Worm (Caenorhabditis elegans) whole organism, late embryonic: ENCODE data around the gene nhr-79.

ENCODE experiments used
- ceh-9 ChIP-seq: sonication (generic microtip); optimal IDR thresholded peaks from 2 replicates; lab custom pipeline; 2016; ENCODE audit warnings: mild to moderate bottlenecking, missing genetic modification characterization, inconsistent platforms, missing compliant biosample characterization
- eyg-1 ChIP-seq: sonication (generic microtip); optimal IDR thresholded peaks from 2 replicates; lab custom pipeline; 2016; ENCODE audit warnings: missing genotype, missing genetic modification characterization, missing compliant biosample characterization
- fkh-6 ChIP-seq: sonication (generic microtip); optimal IDR thresholded peaks from 2 replicates; lab custom pipeline; 2016; ENCODE audit warnings: missing genetic modification characterization, missing compliant biosample characterization
- hlh-30 ChIP-seq: sonication (generic microtip); optimal IDR thresholded peaks from 2 replicates; lab custom pipeline; 2017; ENCODE audit warnings: antibody characterized with exemption, missing genetic modification characterization, missing compliant biosample characterization; ENCODE audit not compliant: insufficient read depth

- TF ChIP-seq ceh-9 (tag; lab: Kevin White, UChicago) (no peak), eyg-1 (tag; lab: Kevin White, UChicago) (no peak), hlh-30 (tag; lab: Kevin White, UChicago) (no peak), fkh-6 (tag; lab: Kevin White, UChicago) (no peak)
Observed at ce11 chrV:19259403-19259802, 47.7 kb upstream of the nhr-79 start.
